Fruit fly (Drosophila melanogaster) whole organism, embryonic: ENCODE measurements around the gene mst.

Source experiments
- Antp ChIP-seq: fragments of 200-800 bp; sonication (Bioruptor generic); optimal IDR thresholded peaks from 3 replicates; lab custom pipeline; 2016; ENCODE audit warnings: missing biosample characterization, missing genetic modification characterization
- CG1024 ChIP-seq: fragments of 200-800 bp; sonication (Bioruptor generic); IDR thresholded peaks from 2 replicates; pipeline ENCODE4 v1.3.6; 2022; ENCODE audit warnings: missing biosample characterization, missing genetic modification characterization
- CG10274 ChIP-seq: fragments of 200-800 bp; sonication (Bioruptor generic); optimal IDR thresholded peaks from 3 replicates; lab custom pipeline; 2017; ENCODE audit warnings: missing biosample characterization, mild to moderate bottlenecking, missing genetic modification characterization
- CG10979 ChIP-seq: fragments of 200-800 bp; sonication (Bioruptor generic); optimal IDR thresholded peaks from 2 replicates; lab custom pipeline; 2018; ENCODE audit warnings: missing biosample characterization, mild to moderate bottlenecking, missing genetic modification characterization, moderate library complexity
- CG12155 ChIP-seq: fragments of 200-800 bp; sonication (Bioruptor generic); optimal IDR thresholded peaks from 3 replicates; lab custom pipeline; 2016; ENCODE audit warnings: missing biosample characterization, missing genetic modification characterization
- CG1233 ChIP-seq: fragments of 200-800 bp; sonication (Bioruptor generic); optimal IDR thresholded peaks from 4 replicates; lab custom pipeline; 2018; ENCODE audit warnings: missing biosample characterization, mild to moderate bottlenecking, missing genetic modification characterization
- CG12769 ChIP-seq: fragments of 200-800 bp; sonication (Bioruptor generic); optimal IDR thresholded peaks from 2 replicates; lab custom pipeline; 2019; ENCODE audit warnings: missing biosample characterization, mild to moderate bottlenecking, missing genetic modification characterization, moderate library complexity
- CG13424 ChIP-seq: fragments of 200-800 bp; sonication (Bioruptor generic); optimal IDR thresholded peaks from 2 replicates; lab custom pipeline; 2019; ENCODE audit warnings: missing biosample characterization, mild to moderate bottlenecking, missing genetic modification characterization, moderate library complexity
- CG15073 ChIP-seq: fragments of 200-800 bp; sonication (Bioruptor generic); optimal IDR thresholded peaks from 2 replicates; lab custom pipeline; 2016; ENCODE audit warnings: missing biosample characterization, missing genetic modification characterization
- CG15696 ChIP-seq: fragments of 200-800 bp; sonication (Bioruptor generic); optimal IDR thresholded peaks from 2 replicates; lab custom pipeline; 2019; ENCODE audit warnings: missing biosample characterization, mild to moderate bottlenecking, missing genetic modification characterization, moderate library complexity
- CG17186 ChIP-seq: fragments of 200-800 bp; sonication (Bioruptor generic); optimal IDR thresholded peaks from 3 replicates; lab custom pipeline; 2017; ENCODE audit warnings: missing biosample characterization, missing genetic modification reagents, missing genetic modification characterization
- CG17802 ChIP-seq: fragments of 200-800 bp; sonication (Bioruptor generic); optimal IDR thresholded peaks from 2 replicates; lab custom pipeline; 2018; ENCODE audit warnings: missing biosample characterization, mild to moderate bottlenecking, missing genetic modification characterization, moderate library complexity
- CG2202 ChIP-seq: fragments of 200-800 bp; sonication (Bioruptor generic); optimal IDR thresholded peaks from 2 replicates; lab custom pipeline; 2018; ENCODE audit warnings: missing biosample characterization, mild to moderate bottlenecking, missing genetic modification characterization
- CG2875 ChIP-seq: fragments of 200-800 bp; sonication (Bioruptor generic); optimal IDR thresholded peaks from 2 replicates; lab custom pipeline; 2017; ENCODE audit warnings: missing biosample characterization, mild to moderate bottlenecking, missing genetic modification characterization, missing genetic modification reagents
- CG31365 ChIP-seq: fragments of 200-800 bp; sonication (Bioruptor generic); optimal IDR thresholded peaks from 2 replicates; lab custom pipeline; 2018; ENCODE audit warnings: missing biosample characterization, mild to moderate bottlenecking, missing genetic modification characterization
- CG4820 ChIP-seq: fragments of 200-800 bp; sonication (Bioruptor generic); optimal IDR thresholded peaks from 3 replicates; lab custom pipeline; 2016; ENCODE audit warnings: missing biosample characterization, missing genetic modification characterization
- CG6791 ChIP-seq: fragments of 200-800 bp; sonication (Bioruptor generic); IDR thresholded peaks from 3 replicates; pipeline ENCODE4 v1.3.6; 2022; ENCODE audit warnings: missing biosample characterization, missing genetic modification characterization; ENCODE audit not compliant: partially characterized antibody
- CG7357 ChIP-seq: fragments of 200-800 bp; sonication (Bioruptor generic); IDR thresholded peaks from 3 replicates; pipeline ENCODE4 v1.3.6; 2022; ENCODE audit warnings: missing biosample characterization, missing genetic modification characterization
- CG7372 ChIP-seq: fragments of 200-800 bp; sonication (Bioruptor generic); IDR thresholded peaks from 2 replicates; pipeline ENCODE4 v1.3.6; 2022; ENCODE audit warnings: missing biosample characterization, missing genetic modification characterization
- CG8281 ChIP-seq: fragments of 200-800 bp; sonication (Bioruptor generic); optimal IDR thresholded peaks from 2 replicates; lab custom pipeline; 2018; ENCODE audit warnings: missing biosample characterization, mild to moderate bottlenecking, missing genetic modification characterization, moderate library complexity
- CG9215 ChIP-seq: fragments of 200-800 bp; sonication (Bioruptor generic); IDR thresholded peaks from 2 replicates; pipeline ENCODE4 v1.3.6; 2022; ENCODE audit warnings: missing biosample characterization, missing genetic modification characterization
- CG9437 ChIP-seq: fragments of 200-800 bp; sonication (Bioruptor generic); optimal IDR thresholded peaks from 2 replicates; lab custom pipeline; 2018; ENCODE audit warnings: missing biosample characterization, mild to moderate bottlenecking, missing genetic modification characterization
- CG9609 ChIP-seq: fragments of 200-800 bp; sonication (Bioruptor generic); optimal IDR thresholded peaks from 3 replicates; lab custom pipeline; 2016; ENCODE audit warnings: missing biosample characterization, missing genetic modification characterization
- D ChIP-seq, 2 experiments: fragments of 200-800 bp in 1 of 2; fragments of >200 bp in 1 of 2; sonication (Bioruptor generic) in 1 of 2; optimal IDR thresholded peaks; 2 replicates in 1 of 2; 3 replicates in 1 of 2; lab custom pipeline; 2017; ENCODE audit warnings: mild to moderate bottlenecking in 1 of 2, missing biosample characterization in 1 of 2, missing genetic modification characterization in 1 of 2, missing genetic modification reagents in 1 of 2
- Dip2 ChIP-seq: fragments of 200-800 bp; sonication (Bioruptor generic); IDR thresholded peaks from 2 replicates; pipeline ENCODE4 v1.3.6; 2022; ENCODE audit warnings: missing biosample characterization, missing genetic modification characterization
- Doc3 ChIP-seq: fragments of 200-800 bp; sonication (Bioruptor generic); IDR thresholded peaks from 3 replicates; pipeline ENCODE4 v1.3.6; 2022; ENCODE audit warnings: missing biosample characterization, missing genetic modification characterization; ENCODE audit not compliant: partially characterized antibody
- Meics ChIP-seq: fragments of 200-800 bp; sonication (Bioruptor generic); optimal IDR thresholded peaks from 2 replicates; lab custom pipeline; 2017; ENCODE audit warnings: missing biosample characterization, mild to moderate bottlenecking, missing genetic modification characterization
- Side ChIP-seq: fragments of 200-800 bp; sonication (Bioruptor generic); optimal IDR thresholded peaks from 2 replicates; lab custom pipeline; 2016; ENCODE audit warnings: missing biosample characterization, missing genetic modification characterization
- emc ChIP-seq: fragments of 200-800 bp; sonication (Bioruptor generic); optimal IDR thresholded peaks from 2 replicates; lab custom pipeline; 2016; ENCODE audit warnings: missing biosample characterization, missing genetic modification characterization
- fru ChIP-seq: fragments of >200 bp; optimal IDR thresholded peaks from 2 replicates; lab custom pipeline; 2017
- ham ChIP-seq: fragments of 200-800 bp; sonication (Bioruptor generic); IDR thresholded peaks from 2 replicates; pipeline ENCODE4 v1.3.6; 2022; ENCODE audit warnings: missing biosample characterization, missing genetic modification characterization
- hb ChIP-seq: fragments of 200-800 bp; sonication (Bioruptor generic); IDR thresholded peaks from 3 replicates; pipeline ENCODE4 v1.3.6; 2022; ENCODE audit warnings: missing biosample characterization, missing genetic modification characterization; ENCODE audit not compliant: partially characterized antibody
- kah ChIP-seq: fragments of 200-800 bp; sonication (Bioruptor generic); optimal IDR thresholded peaks from 2 replicates; lab custom pipeline; 2018; ENCODE audit warnings: missing biosample characterization, mild to moderate bottlenecking, missing genetic modification characterization
- kni ChIP-seq: fragments of 200-800 bp; sonication (Bioruptor generic); optimal IDR thresholded peaks from 3 replicates; lab custom pipeline; 2017; ENCODE audit warnings: mild to moderate bottlenecking, missing biosample characterization, missing genetic modification reagents, missing genetic modification characterization
- lmd ChIP-seq: fragments of 200-800 bp; sonication (Bioruptor generic); IDR thresholded peaks from 2 replicates; pipeline ENCODE4 v1.3.6; 2022; ENCODE audit warnings: missing biosample characterization, missing genetic modification characterization
- luna ChIP-seq: fragments of 200-800 bp; sonication (Bioruptor generic); optimal IDR thresholded peaks from 2 replicates; lab custom pipeline; 2016; ENCODE audit warnings: missing biosample characterization, missing genetic modification characterization
- nerfin-2 ChIP-seq: fragments of 200-800 bp; sonication (Bioruptor generic); IDR thresholded peaks from 2 replicates; pipeline ENCODE4 v1.3.6; 2022; ENCODE audit warnings: missing biosample characterization, missing genetic modification characterization; ENCODE audit not compliant: partially characterized antibody
- pan ChIP-seq, 4 experiments: fragments of >200 bp in 3 of 4; fragments of 200-800 bp in 1 of 4; sonication (Bioruptor generic) in 1 of 4; optimal IDR thresholded peaks in 3 of 4; IDR thresholded peaks in 1 of 4; 2 replicates each; pipeline versions ENCODE4 v1.3.6 to Lab custom; 2017 to 2022; ENCODE audit warnings: missing biosample characterization in 2 of 4, missing genetic modification characterization in 2 of 4, mixed read lengths in 1 of 4
- pros ChIP-seq: fragments of 200-800 bp; sonication (Bioruptor generic); optimal IDR thresholded peaks from 3 replicates; lab custom pipeline; 2019; ENCODE audit warnings: missing biosample characterization, mild to moderate bottlenecking, missing genetic modification characterization, moderate library complexity
- scrt ChIP-seq: fragments of 200-800 bp; sonication (Bioruptor generic); optimal IDR thresholded peaks from 2 replicates; lab custom pipeline; 2018; ENCODE audit warnings: missing biosample characterization, mild to moderate bottlenecking, missing genetic modification characterization, moderate library complexity
- shn ChIP-seq: fragments of 200-800 bp; sonication (Bioruptor generic); optimal IDR thresholded peaks from 3 replicates; lab custom pipeline; 2016; ENCODE audit warnings: missing biosample characterization, missing genetic modification characterization
- sna ChIP-seq: fragments of 200-800 bp; sonication (Bioruptor generic); IDR thresholded peaks from 2 replicates; pipeline ENCODE4 v1.3.6; 2022; ENCODE audit warnings: missing biosample characterization, missing genetic modification characterization; ENCODE audit not compliant: partially characterized antibody
- tgo ChIP-seq: fragments of 200-800 bp; sonication (Bioruptor generic); IDR thresholded peaks from 3 replicates; pipeline ENCODE4 v1.3.6; 2022; ENCODE audit warnings: missing biosample characterization, missing genetic modification characterization
- trem ChIP-seq: fragments of 200-800 bp; optimal IDR thresholded peaks from 3 replicates; lab custom pipeline; 2019; ENCODE audit warnings: missing biosample characterization, mild to moderate bottlenecking, missing genetic modification characterization, moderate library complexity
- tup ChIP-seq: fragments of 200-800 bp; sonication (Bioruptor generic); optimal IDR thresholded peaks from 2 replicates; lab custom pipeline; 2016; ENCODE audit warnings: missing biosample characterization, mild to moderate bottlenecking, missing genetic modification characterization, moderate library complexity
- vvl ChIP-seq: fragments of 200-800 bp; sonication (Bioruptor generic); IDR thresholded peaks from 2 replicates; pipeline ENCODE4 v1.3.6; 2022; ENCODE audit warnings: missing biosample characterization, missing genetic modification characterization
- wor ChIP-seq: fragments of 200-800 bp; sonication (Bioruptor generic); IDR thresholded peaks from 2 replicates; pipeline ENCODE4 v1.3.6; 2022; ENCODE audit warnings: missing biosample characterization, missing genetic modification characterization
- zen2 ChIP-seq: fragments of 200-800 bp; sonication (Bioruptor generic); IDR thresholded peaks from 3 replicates; pipeline ENCODE4 v1.3.6; 2022; ENCODE audit warnings: missing biosample characterization, missing genetic modification characterization; ENCODE audit not compliant: partially characterized antibody
- zf30C ChIP-seq: fragments of 200-800 bp; sonication (Bioruptor generic); optimal IDR thresholded peaks from 3 replicates; lab custom pipeline; 2018; ENCODE audit warnings: missing biosample characterization, mild to moderate bottlenecking, missing genetic modification characterization

mst gene

dm6 chrX:21349800-21350309 lies 38.9 kb upstream of the mst start, which contains the start of the genes peng and sol (continued):
- TF ChIP-seq CG9437 (GFP tag; lab: Kevin White, UChicago) = peak; percentile 60
- no peak for TF ChIP-seq zf30C (GFP tag; lab: Kevin White, UChicago)
- peak; percentile 34 for TF ChIP-seq CG2202 (tag; lab: Kevin White, UChicago)
- no peak for TF ChIP-seq nerfin-2
- TF ChIP-seq kah (GFP tag; lab: Kevin White, UChicago) = no peak
- TF ChIP-seq Side (GFP tag; lab: Kevin White, UChicago) = peak; percentile 74
- 0 out of 2 replicates have a peak, but pooled peaks have one; percentile 31 for TF ChIP-seq CG7372
- TF ChIP-seq tgo = peak; percentile 73
- TF ChIP-seq wor (GFP tag; lab: Robert Waterston, UW) = no peak
- peak; percentile 73 for TF ChIP-seq vvl (GFP tag; lab: Robert Waterston, UW)
- no peak for TF ChIP-seq D (optimal IDR thresholded peaks at IDR 0.05; lab: Kevin White, UChicago)
- peak; percentile 44 for TF ChIP-seq D (GFP tag; optimal IDR thresholded peaks at IDR 0.05; lab: Kevin White, UChicago)
- TF ChIP-seq zen2 (GFP tag; lab: Robert Waterston, UW) = no peak; the same call in 2 of the 3 replicates
- TF ChIP-seq sna (GFP tag; lab: Robert Waterston, UW) = no peak
- peak; percentile 60 for TF ChIP-seq CG15696 (tag; lab: Kevin White, UChicago)
- TF ChIP-seq CG15073 (GFP tag; lab: Kevin White, UChicago) = no peak
- TF ChIP-seq CG2875 (GFP tag; lab: Kevin White, UChicago) = no peak
- TF ChIP-seq scrt (GFP tag; lab: Kevin White, UChicago) = peak; percentile 27
- TF ChIP-seq Dip2 = no peak
- TF ChIP-seq luna (GFP tag; lab: Kevin White, UChicago) = peak; percentile 32
- peak; percentile 73 for TF ChIP-seq CG6791
- TF ChIP-seq fru (lab: Kevin White, UChicago) = no peak
- peak; percentile 74 for TF ChIP-seq CG13424 (tag; lab: Kevin White, UChicago)
- TF ChIP-seq tup (GFP tag; lab: Kevin White, UChicago) = no peak
- peak; percentile 57 for TF ChIP-seq CG9215
- peak; percentile 72 for TF ChIP-seq Meics (GFP tag; lab: Kevin White, UChicago)
- TF ChIP-seq Antp (GFP tag; lab: Kevin White, UChicago) = peak; percentile 78
- TF ChIP-seq shn (GFP tag; lab: Kevin White, UChicago) = peak; percentile 71
- TF ChIP-seq CG10274 (GFP tag; lab: Kevin White, UChicago) = peak; percentile 12
- TF ChIP-seq CG10979 (tag; lab: Kevin White, UChicago) = peak; percentile 55
- no peak for TF ChIP-seq emc (GFP tag; lab: Kevin White, UChicago)
- TF ChIP-seq CG12155 (GFP tag; lab: Kevin White, UChicago) = peak; percentile 80
- TF ChIP-seq lmd (GFP tag; lab: Robert Waterston, UW) = peak; percentile 58
- no peak for TF ChIP-seq CG1024 (GFP tag; lab: Robert Waterston, UW)
- TF ChIP-seq Doc3 (GFP tag; lab: Robert Waterston, UW) = no peak
- peak; percentile 38 for TF ChIP-seq CG8281 (tag; lab: Kevin White, UChicago)
- peak; percentile 56 for TF ChIP-seq trem (tag; lab: Kevin White, UChicago)
- no peak for TF ChIP-seq pan (optimal IDR thresholded peaks at IDR 0.05; lab: Kevin White, UChicago)
- peak in 1 of 2 experiments; percentile 61 for TF ChIP-seq pan (GFP tag; optimal IDR thresholded peaks at IDR 0.05 in 1 of 2, IDR thresholded peaks at IDR 0.05 in 1 of 2)
- TF ChIP-seq CG12769 (tag; lab: Kevin White, UChicago) = no peak
- TF ChIP-seq ham (GFP tag; lab: Robert Waterston, UW) = no peak
- peak; percentile 49 for TF ChIP-seq CG1233 (GFP tag; lab: Kevin White, UChicago)
- no peak for TF ChIP-seq kni (GFP tag; lab: Kevin White, UChicago)
- TF ChIP-seq CG31365 (tag; lab: Kevin White, UChicago) = no peak
- TF ChIP-seq CG9609 (GFP tag; lab: Kevin White, UChicago) = peak; percentile 57
- TF ChIP-seq CG4820 (GFP tag; lab: Kevin White, UChicago) = peak; percentile 53
- TF ChIP-seq CG7357 (GFP tag; lab: Robert Waterston, UW) = peak; percentile 43; the same call in 1 of the 3 replicates
- TF ChIP-seq CG17802 (tag; lab: Kevin White, UChicago) = no peak
- peak; percentile 0 for TF ChIP-seq CG17186
- no peak for TF ChIP-seq pros
- TF ChIP-seq hb (GFP tag; lab: Robert Waterston, UW) = no peak
